Fruit fly (Drosophila melanogaster): ENCODE measurements around the gene CG9705.

The CG9705 gene

DNA sequence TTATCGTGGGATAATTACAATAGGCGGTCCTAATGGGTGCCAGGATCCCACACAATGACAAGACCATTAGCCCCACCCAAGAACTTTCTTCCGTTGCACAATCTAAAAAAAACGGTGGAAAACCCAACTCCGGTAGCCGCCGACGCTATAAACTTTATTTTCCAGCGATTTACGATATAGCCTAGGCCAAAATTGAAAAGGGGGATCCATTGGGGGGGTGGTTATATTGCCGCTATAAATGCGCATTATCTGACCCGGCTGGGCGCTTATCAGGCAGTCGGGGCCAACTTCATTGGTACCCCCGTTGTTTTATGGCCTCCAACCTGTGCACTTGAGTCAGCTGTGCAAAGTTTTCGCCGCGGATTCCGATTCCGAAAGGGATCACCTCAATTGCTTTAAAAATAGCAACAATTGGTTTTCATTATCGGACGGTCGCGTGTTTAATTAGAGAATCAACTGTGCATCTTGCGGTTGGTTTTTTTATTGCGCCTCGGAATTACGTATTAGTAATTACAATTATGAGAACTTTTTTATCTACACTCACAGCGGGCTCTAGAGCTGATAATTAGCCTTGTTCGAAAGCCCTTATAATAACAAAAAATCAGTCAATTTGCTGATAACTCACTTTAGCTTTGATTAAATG is 23.9 kb downstream of the CG9705 start (continued):
- TF ChIP-seq ewg (GFP tag; optimal IDR thresholded peaks at IDR 0.05) (no peak), CG6765 (GFP tag; optimal IDR thresholded peaks at IDR 0.05) (peak; percentile 55), CG2889 (GFP tag; IDR thresholded peaks at IDR 0.05) (no peak), CG17802 (tag; optimal IDR thresholded peaks at IDR 0.05) (no peak), ranshi (GFP tag; IDR thresholded peaks at IDR 0.05) (peak; percentile 21; the same call in 1 of the 2 replicates), corto (GFP tag; optimal IDR thresholded peaks at IDR 0.05) (peak; percentile 63), CG3281 (GFP tag; optimal IDR thresholded peaks at IDR 0.05) (peak; percentile 71), CkIIα-i1 (GFP tag; IDR thresholded peaks at IDR 0.05) (no peak), Spps (tag; optimal IDR thresholded peaks at IDR 0.05) (no peak), stc (GFP tag; IDR thresholded peaks at IDR 0.05) (peak; percentile 31; the same call in 1 of the 2 replicates), CG15696 (tag; optimal IDR thresholded peaks at IDR 0.05) (no peak), bcd (GFP tag; optimal IDR thresholded peaks at IDR 0.05) (peak; percentile 8), D19B (GFP tag; optimal IDR thresholded peaks at IDR 0.05) (no peak), Taf1 (GFP tag; IDR thresholded peaks at IDR 0.05) (no peak), Mrtf (GFP tag; IDR thresholded peaks at IDR 0.05) (no peak), HmgD (GFP tag; optimal IDR thresholded peaks at IDR 0.05) (no peak), lab (GFP tag; optimal IDR thresholded peaks at IDR 0.05) (peak; percentile 72), CG8359 (GFP tag; optimal IDR thresholded peaks at IDR 0.05; ENCODE audit: borderline replicate concordance) (peak; percentile 41), CG5180 (GFP tag; optimal IDR thresholded peaks at IDR 0.05) (peak; percentile 22), CG2202 (tag; optimal IDR thresholded peaks at IDR 0.05) (no peak), trem (tag; optimal IDR thresholded peaks at IDR 0.05) (peak; percentile 5), croc (GFP tag; conservative IDR thresholded peaks at IDR 0.05) (no peak), ci (GFP tag; IDR thresholded peaks at IDR 0.05) (peak; percentile 67), HLH4C (GFP tag; IDR thresholded peaks at IDR 0.05; ENCODE audit: partially characterized antibody) (no peak), HHEX (GFP tag; optimal IDR thresholded peaks at IDR 0.05) (peak; percentile 59), nau (GFP tag; optimal IDR thresholded peaks at IDR 0.05) (peak; percentile 44), schlank (tag; optimal IDR thresholded peaks at IDR 0.05) (peak; percentile 66), CG3847 (GFP tag; IDR thresholded peaks at IDR 0.05) (peak; percentile 30; the same call in 1 of the 2 replicates), CG4854 (GFP tag; optimal IDR thresholded peaks at IDR 0.05) (no peak), Poxn (GFP tag; IDR thresholded peaks at IDR 0.05) (no peak), CG11504 (tag; optimal IDR thresholded peaks at IDR 0.05) (peak; percentile 56), Xbp1 (GFP tag; optimal IDR thresholded peaks at IDR 0.05) (no peak), ftz-f1 (GFP tag; optimal IDR thresholded peaks at IDR 0.05) (peak; percentile 7), CG18262 (tag; optimal IDR thresholded peaks at IDR 0.05) (peak; percentile 38), Sry-δ (GFP tag; optimal IDR thresholded peaks at IDR 0.05) (no peak), CG3726 (GFP tag; IDR thresholded peaks at IDR 0.05) (no peak), CG15073 (GFP tag; optimal IDR thresholded peaks at IDR 0.05) (no peak), CG6854 (GFP tag; optimal IDR thresholded peaks at IDR 0.05) (peak; percentile 25), aop (GFP tag; IDR thresholded peaks at IDR 0.05) (no peak), chinmo (GFP tag; IDR thresholded peaks at IDR 0.05; ENCODE audit: partially characterized antibody) (0 out of 4 replicates have a peak, but pooled peaks have one; percentile 50), CG11085 (GFP tag; IDR thresholded peaks at IDR 0.05) (no peak), CG31224 (GFP tag; IDR thresholded peaks at IDR 0.05) (no peak), Sox100B (GFP tag; optimal IDR thresholded peaks at IDR 0.05) (peak; percentile 71), CG17186 (GFP tag; optimal IDR thresholded peaks at IDR 0.05) (peak; percentile 6), CG2199 (GFP tag; IDR thresholded peaks at IDR 0.05) (no peak), CG4404 (GFP tag; IDR thresholded peaks at IDR 0.05) (no peak), CG12219 (GFP tag; optimal IDR thresholded peaks at IDR 0.05) (no peak), Neu2 (GFP tag; optimal IDR thresholded peaks at IDR 0.05; ENCODE audit: borderline replicate concordance) (no peak), CG7745 (tag; optimal IDR thresholded peaks at IDR 0.05) (no peak), NFAT (GFP tag; IDR thresholded peaks at IDR 0.05) (no peak)

All from whole organism, embryonic.